Worm (Caenorhabditis elegans) whole organism, midembryonic: Measurements from ENCODE around the gene lron-7.

Experiments used
- klf-2 ChIP-seq: fragments of 200-800 bp; sonication (Bioruptor generic); conservative IDR thresholded peaks from 2 replicates; pipeline ENCODE4 v1.3.6; 2022; ENCODE audit warnings: missing genetic modification reagents, missing genetic modification characterization, missing compliant biosample characterization
- tab-1 ChIP-seq: fragments of 200-800 bp; sonication (Bioruptor generic); IDR thresholded peaks from 2 replicates; pipeline ENCODE4 v1.3.6; 2022; ENCODE audit warnings: missing genetic modification characterization, missing compliant biosample characterization

ce11 chrX:7284724-7285184 lies 7.2 kb upstream of the lron-7 start:
- TF ChIP-seq tab-1 (GFP tag; lab: Robert Waterston, UW) (no peak), klf-2 (GFP tag; lab: Robert Waterston, UW) (no peak)
